Fruit fly (Drosophila melanogaster): ENCODE data around the gene CG13073.

The CG13073 gene

dm6 chr3L:16221278-16221677 is 4.2 kb upstream of the CG13073 start:
- TF ChIP-seq CTCF (optimal IDR thresholded peaks at IDR 0.05) (no peak), CG8478 (optimal IDR thresholded peaks at IDR 0.05) (no peak)

- no peak for TF ChIP-seq CTCF (optimal IDR thresholded peaks at IDR 0.05)
- TF ChIP-seq CG8478 (optimal IDR thresholded peaks at IDR 0.05): no peak
These were observed 832 bp upstream of the CG13073 start for dm6 chr3L:16217935-16218334.

- TF ChIP-seq CG8478 (optimal IDR thresholded peaks at IDR 0.05) (no peak), CTCF (optimal IDR thresholded peaks at IDR 0.05) (no peak)
These were observed 1.3 kb downstream of the CG13073 start for dm6 chr3L:16215816-16216215.

DNA sequence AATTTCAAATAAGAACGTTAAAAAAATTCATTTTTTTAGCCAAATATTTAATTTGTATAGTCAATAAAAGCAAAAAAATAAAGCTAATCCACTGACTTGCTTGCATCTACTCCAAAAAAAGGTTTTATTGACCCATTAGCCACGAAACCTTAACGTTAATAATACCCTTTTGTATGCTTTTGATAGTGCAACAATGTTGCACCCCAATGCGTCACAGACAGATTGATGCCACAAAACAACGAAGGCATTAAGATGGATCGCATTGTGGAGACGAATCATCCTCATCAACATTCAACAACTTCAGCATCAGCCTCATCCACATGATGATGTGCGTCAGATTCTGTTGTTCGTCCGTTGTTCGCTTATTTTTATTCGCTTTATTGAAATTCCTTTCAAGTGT is 1.7 kb downstream of the CG13073 start:
- no peak for TF ChIP-seq CTCF (optimal IDR thresholded peaks at IDR 0.05)
- TF ChIP-seq CG8478 (optimal IDR thresholded peaks at IDR 0.05): no peak

DNA sequence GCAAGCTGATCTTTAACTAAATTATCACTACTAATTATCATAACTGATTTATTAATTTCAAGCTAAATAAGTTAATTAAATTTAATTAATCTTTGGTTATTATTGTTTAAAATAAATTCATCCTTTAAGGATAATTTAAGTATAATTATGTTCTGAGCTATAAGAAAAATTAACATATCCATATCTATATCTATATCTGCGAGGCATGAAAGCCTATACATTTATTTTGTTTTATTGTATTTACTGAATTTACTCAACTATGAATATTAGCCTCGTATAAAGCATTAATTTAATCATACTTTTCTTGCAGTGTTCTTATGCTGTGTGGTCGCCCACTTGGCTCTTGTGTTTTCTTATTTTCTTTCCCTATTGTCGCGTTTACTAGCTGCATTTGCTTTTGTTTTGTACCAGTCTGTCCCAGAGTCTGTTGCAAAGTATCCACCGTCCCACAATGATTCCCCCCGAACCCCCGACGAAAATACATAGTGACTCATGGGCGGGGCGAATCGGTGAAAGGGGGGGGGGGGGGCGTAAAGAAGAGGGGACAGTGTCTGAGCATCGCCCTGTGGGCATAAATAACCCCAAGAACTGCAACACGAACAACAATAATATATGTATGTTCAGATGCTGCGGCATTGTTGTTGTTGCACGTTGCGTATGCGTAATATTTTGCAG is 2.4 kb downstream of the CG13073 start:
- TF ChIP-seq CTCF (optimal IDR thresholded peaks at IDR 0.05) (no peak), CG8478 (optimal IDR thresholded peaks at IDR 0.05) (no peak)

- TF ChIP-seq CTCF (optimal IDR thresholded peaks at IDR 0.05) (no peak), CG8478 (optimal IDR thresholded peaks at IDR 0.05) (no peak)
These were observed 3.9 kb downstream of the CG13073 start for dm6 chr3L:16213201-16213600.

dm6 chr3L:16211936-16212287 is 5.2 kb downstream of the CG13073 start:
- TF ChIP-seq CTCF (optimal IDR thresholded peaks at IDR 0.05): no peak
- no peak for TF ChIP-seq CG8478 (optimal IDR thresholded peaks at IDR 0.05)

- TF ChIP-seq CG8478 (optimal IDR thresholded peaks at IDR 0.05) (no peak), CTCF (optimal IDR thresholded peaks at IDR 0.05) (no peak)
These were observed 5.8 kb downstream of the CG13073 start for dm6 chr3L:16211156-16211935.

DNA sequence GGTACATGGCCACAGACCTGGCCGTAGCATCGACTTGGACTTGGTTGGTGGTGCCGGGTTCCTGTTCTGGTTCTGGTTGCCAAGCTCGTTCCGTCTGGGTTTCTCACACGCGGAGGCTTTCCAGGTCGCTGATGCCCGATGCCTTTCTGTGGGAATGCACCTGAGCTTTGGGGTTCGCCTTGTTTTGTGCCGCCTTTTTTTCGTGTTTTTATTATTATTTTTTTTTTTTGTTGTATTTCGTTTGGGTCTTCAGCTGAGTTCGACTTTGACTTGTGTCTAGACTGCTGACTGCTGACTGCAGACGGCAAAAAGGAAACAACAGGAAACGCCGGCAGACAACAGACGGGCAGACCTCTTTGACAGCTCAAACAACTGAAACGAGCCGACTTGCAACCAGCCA is 7.5 kb downstream of the CG13073 start:
- TF ChIP-seq CTCF (optimal IDR thresholded peaks at IDR 0.05) (no peak), CG8478 (optimal IDR thresholded peaks at IDR 0.05) (no peak)

dm6 chr3L:16208839-16209612 is 8.1 kb downstream of the CG13073 start:
- TF ChIP-seq CTCF (optimal IDR thresholded peaks at IDR 0.05) (no peak), CG8478 (optimal IDR thresholded peaks at IDR 0.05) (no peak)

DNA sequence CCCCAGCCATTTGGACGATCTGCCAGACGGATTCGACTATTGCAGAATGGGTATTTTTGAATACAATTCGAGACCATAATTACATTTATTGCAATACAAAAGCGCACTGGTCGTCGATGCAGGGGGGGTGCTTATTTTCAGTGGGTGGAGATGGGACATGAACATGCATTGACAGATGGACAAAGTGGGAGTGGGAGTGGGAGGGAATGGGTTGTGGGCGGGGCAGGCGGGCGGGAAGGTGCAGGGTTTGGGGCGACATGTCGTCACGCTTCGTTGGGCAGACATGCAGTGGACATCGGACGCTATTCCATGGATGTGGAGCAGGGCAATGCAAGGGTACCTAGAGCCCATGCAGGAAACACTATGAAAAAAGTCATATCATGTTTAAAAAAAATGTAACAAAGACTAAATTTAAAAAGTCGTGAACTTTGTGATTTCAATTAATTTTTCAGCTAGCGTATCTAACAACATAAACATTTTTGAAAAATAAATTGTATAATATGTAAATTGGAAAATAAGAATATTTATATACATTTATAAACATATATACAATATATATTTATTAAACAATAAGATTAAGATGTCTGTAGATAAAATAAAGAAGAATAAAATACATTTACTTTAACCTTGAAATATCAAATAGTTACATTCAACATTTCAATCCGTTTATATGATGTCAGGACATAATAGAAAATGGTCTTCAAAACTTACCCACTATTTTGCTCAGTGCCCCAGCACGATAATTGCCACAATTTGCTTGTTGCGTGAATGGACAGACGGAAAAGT is 8.9 kb downstream of the CG13073 start:
- TF ChIP-seq CTCF (optimal IDR thresholded peaks at IDR 0.05) (no peak), CG8478 (optimal IDR thresholded peaks at IDR 0.05) (no peak)

dm6 chr3L:16204128-16204527 is 13.0 kb downstream of the CG13073 start:
- TF ChIP-seq CG8478 (optimal IDR thresholded peaks at IDR 0.05) (no peak), CTCF (optimal IDR thresholded peaks at IDR 0.05) (no peak)

DNA sequence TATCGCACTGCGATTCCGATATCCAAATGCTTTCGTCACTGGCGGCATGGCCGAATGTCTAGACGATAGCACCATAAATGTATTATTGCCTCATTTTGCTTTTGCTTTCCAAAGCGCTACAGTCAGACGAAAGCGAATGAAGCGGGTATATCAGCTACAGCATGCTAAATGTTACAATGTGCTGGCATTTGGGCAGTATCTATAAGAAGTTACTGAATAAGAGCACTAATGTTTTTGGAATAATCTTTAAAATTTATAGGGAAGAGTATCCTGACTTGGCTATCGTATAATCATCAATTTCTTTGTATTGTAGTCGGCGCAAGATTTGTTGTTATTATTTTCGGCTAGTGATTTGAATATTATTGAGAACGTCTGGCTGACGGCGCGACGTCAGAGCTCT is 13.9 kb downstream of the CG13073 start:
- TF ChIP-seq CTCF (optimal IDR thresholded peaks at IDR 0.05): no peak
- TF ChIP-seq CG8478 (optimal IDR thresholded peaks at IDR 0.05): no peak

dm6 chr3L:16202550-16202949 is 14.6 kb downstream of the CG13073 start:
- TF ChIP-seq CG8478 (optimal IDR thresholded peaks at IDR 0.05) (no peak), CTCF (optimal IDR thresholded peaks at IDR 0.05) (no peak)

dm6 chr3L:16201028-16201427 is 16.1 kb downstream of the CG13073 start, which contains the start of gene dls:
Gene dls (plus strand): TSS chr3L:16201328.
- TF ChIP-seq CG8478 (optimal IDR thresholded peaks at IDR 0.05) (no peak), CTCF (optimal IDR thresholded peaks at IDR 0.05) (no peak)

Measured in S2 (cell line).